Fruit fly (Drosophila melanogaster) whole organism, embryonic: ENCODE data around the gene mldr.

Experiments used
- Ada2b ChIP-seq: fragments of 200-800 bp; sonication (Bioruptor generic); IDR thresholded peaks from 2 replicates; pipeline ENCODE4 v1.3.6; 2022; ENCODE audit warnings: missing biosample characterization, missing genetic modification characterization
- Atf3 ChIP-seq: fragments of 200-800 bp; sonication (Bioruptor generic); optimal IDR thresholded peaks from 3 replicates; lab custom pipeline; 2016; ENCODE audit warnings: missing biosample characterization, missing genetic modification characterization
- Atf6 ChIP-seq: fragments of 200-800 bp; sonication (Bioruptor generic); IDR thresholded peaks from 2 replicates; pipeline ENCODE4 v1.3.6; 2022; ENCODE audit warnings: missing biosample characterization, missing genetic modification characterization
- CG10366 ChIP-seq: fragments of 200-800 bp; sonication (Bioruptor generic); IDR thresholded peaks from 2 replicates; pipeline ENCODE4 v1.3.6; 2022; ENCODE audit warnings: missing biosample characterization, missing genetic modification characterization
- CG10654 ChIP-seq: fragments of 200-800 bp; sonication (Bioruptor generic); optimal IDR thresholded peaks from 2 replicates; lab custom pipeline; 2016; ENCODE audit warnings: missing biosample characterization, missing genetic modification characterization
- CG11456 ChIP-seq: fragments of 200-800 bp; sonication (Bioruptor generic); IDR thresholded peaks from 3 replicates; pipeline ENCODE4 v1.3.6; 2022; ENCODE audit warnings: missing biosample characterization, missing genetic modification characterization
- CG12155 ChIP-seq: fragments of 200-800 bp; sonication (Bioruptor generic); optimal IDR thresholded peaks from 3 replicates; lab custom pipeline; 2016; ENCODE audit warnings: missing biosample characterization, missing genetic modification characterization
- CG12219 ChIP-seq: fragments of 200-800 bp; sonication (Bioruptor generic); optimal IDR thresholded peaks from 3 replicates; lab custom pipeline; 2018; ENCODE audit warnings: missing biosample characterization, mild to moderate bottlenecking, missing genetic modification characterization
- CG12659 ChIP-seq: fragments of 200-800 bp; sonication (Bioruptor generic); optimal IDR thresholded peaks from 3 replicates; lab custom pipeline; 2017; ENCODE audit warnings: mild to moderate bottlenecking, missing biosample characterization, missing genetic modification reagents, missing genetic modification characterization
- CG13287 ChIP-seq: fragments of 200-800 bp; sonication (Bioruptor generic); IDR thresholded peaks from 2 replicates; pipeline ENCODE4 v1.3.6; 2022; ENCODE audit warnings: missing biosample characterization, missing genetic modification characterization; ENCODE audit not compliant: partially characterized antibody
- CG14965 ChIP-seq: fragments of 200-800 bp; sonication (Bioruptor generic); optimal IDR thresholded peaks from 2 replicates; lab custom pipeline; 2016; ENCODE audit warnings: missing biosample characterization, missing genetic modification characterization, borderline replicate concordance
- CG15073 ChIP-seq: fragments of 200-800 bp; sonication (Bioruptor generic); optimal IDR thresholded peaks from 2 replicates; lab custom pipeline; 2016; ENCODE audit warnings: missing biosample characterization, missing genetic modification characterization
- CG15514 ChIP-seq: fragments of 200-800 bp; sonication (Bioruptor generic); optimal IDR thresholded peaks from 3 replicates; lab custom pipeline; 2017; ENCODE audit warnings: missing biosample characterization, missing genetic modification characterization, mild to moderate bottlenecking, moderate library complexity, missing genetic modification reagents
- CG17361 ChIP-seq: fragments of 200-800 bp; sonication (Bioruptor generic); IDR thresholded peaks from 3 replicates; pipeline ENCODE4 v1.3.6; 2022; ENCODE audit warnings: missing biosample characterization, missing genetic modification characterization
- CG2875 ChIP-seq: fragments of 200-800 bp; sonication (Bioruptor generic); optimal IDR thresholded peaks from 2 replicates; lab custom pipeline; 2017; ENCODE audit warnings: missing biosample characterization, mild to moderate bottlenecking, missing genetic modification characterization, missing genetic modification reagents
- CG3847 ChIP-seq: fragments of 200-800 bp; sonication (Bioruptor generic); IDR thresholded peaks from 2 replicates; pipeline ENCODE4 v1.3.6; 2022; ENCODE audit warnings: missing biosample characterization, missing genetic modification characterization
- CG4282 ChIP-seq: fragments of 200-800 bp; sonication (Bioruptor generic); optimal IDR thresholded peaks from 2 replicates; lab custom pipeline; 2016; ENCODE audit warnings: missing biosample characterization, missing genetic modification characterization
- CG4360 ChIP-seq: fragments of 200-800 bp; sonication (Bioruptor generic); IDR thresholded peaks from 2 replicates; pipeline ENCODE4 v1.3.6; 2022; ENCODE audit warnings: missing biosample characterization, missing genetic modification characterization
- CG4854 ChIP-seq: fragments of 200-800 bp; sonication (Bioruptor generic); optimal IDR thresholded peaks from 2 replicates; lab custom pipeline; 2016; ENCODE audit warnings: missing biosample characterization, missing genetic modification characterization, inconsistent platforms
- CG7271 ChIP-seq: fragments of 200-800 bp; sonication (Bioruptor generic); optimal IDR thresholded peaks from 2 replicates; lab custom pipeline; 2018; ENCODE audit warnings: missing biosample characterization, mild to moderate bottlenecking, missing genetic modification characterization, moderate library complexity
- CG7357 ChIP-seq: fragments of 200-800 bp; sonication (Bioruptor generic); IDR thresholded peaks from 3 replicates; pipeline ENCODE4 v1.3.6; 2022; ENCODE audit warnings: missing biosample characterization, missing genetic modification characterization
- CG7839 ChIP-seq: fragments of 200-800 bp; sonication (Bioruptor generic); optimal IDR thresholded peaks from 3 replicates; lab custom pipeline; 2018; ENCODE audit warnings: missing biosample characterization, mild to moderate bottlenecking, missing genetic modification characterization, moderate library complexity
- CG8089 ChIP-seq: fragments of 200-800 bp; sonication (Bioruptor generic); optimal IDR thresholded peaks from 3 replicates; lab custom pipeline; 2016; ENCODE audit warnings: missing biosample characterization, missing genetic modification characterization
- CG9727 ChIP-seq: fragments of 200-800 bp; sonication (Bioruptor generic); optimal IDR thresholded peaks from 3 replicates; lab custom pipeline; 2017; ENCODE audit warnings: missing biosample characterization, mild to moderate bottlenecking, missing genetic modification characterization
- CG9932 ChIP-seq: fragments of 200-800 bp; sonication (Bioruptor generic); IDR thresholded peaks from 2 replicates; pipeline ENCODE4 v1.3.6; 2022; ENCODE audit warnings: missing biosample characterization, missing genetic modification characterization
- E2f2 ChIP-seq: fragments of 200-800 bp; sonication (Bioruptor generic); IDR thresholded peaks from 2 replicates; pipeline ENCODE4 v1.3.6; 2022; ENCODE audit warnings: missing biosample characterization, missing genetic modification characterization
- Ets65A ChIP-seq: fragments of 200-800 bp; sonication (Bioruptor generic); peaks from one replicate; lab custom pipeline; 2016; ENCODE audit warnings: missing biosample characterization, missing genetic modification characterization
- Hr51 ChIP-seq, 2 experiments: fragments of 200-800 bp; sonication (Bioruptor generic); optimal IDR thresholded peaks; 2 replicates in 1 of 2; 3 replicates in 1 of 2; lab custom pipeline; 2016 to 2018; ENCODE audit warnings: missing biosample characterization in 2 of 2, missing genetic modification characterization in 2 of 2, mild to moderate bottlenecking in 1 of 2, moderate library complexity in 1 of 2
- MBD-R2 ChIP-seq: fragments of 200-800 bp; sonication (Bioruptor generic); IDR thresholded peaks from 2 replicates; pipeline ENCODE4 v1.3.6; 2022; ENCODE audit warnings: missing biosample characterization, missing genetic modification characterization
- Mrtf ChIP-seq: fragments of 200-800 bp; sonication (Bioruptor generic); IDR thresholded peaks from 3 replicates; pipeline ENCODE4 v1.3.6; 2022; ENCODE audit warnings: missing biosample characterization, missing genetic modification characterization
- Opbp ChIP-seq: fragments of 200-800 bp; sonication (Bioruptor generic); IDR thresholded peaks from 3 replicates; pipeline ENCODE4 v1.3.6; 2022; ENCODE audit warnings: missing biosample characterization, missing genetic modification characterization; ENCODE audit not compliant: partially characterized antibody
- Sin3A ChIP-seq: fragments of >200 bp; optimal IDR thresholded peaks from 2 replicates; lab custom pipeline; 2018
- Tbp ChIP-seq: fragments of >200 bp; optimal IDR thresholded peaks from 2 replicates; lab custom pipeline; 2018; ENCODE audit warnings: missing biosample characterization, missing genetic modification characterization
- ash1 ChIP-seq: fragments of 200-800 bp; sonication (Bioruptor generic); optimal IDR thresholded peaks from 2 replicates; lab custom pipeline; 2018; ENCODE audit warnings: missing biosample characterization, mild to moderate bottlenecking, missing genetic modification characterization
- da ChIP-seq: fragments of 200-800 bp; sonication (Bioruptor generic); optimal IDR thresholded peaks from 2 replicates; lab custom pipeline; 2016; ENCODE audit warnings: missing biosample characterization, missing genetic modification characterization
- dpn ChIP-seq, 2 experiments: fragments of 200-800 bp; sonication (Bioruptor generic); optimal IDR thresholded peaks; 3 replicates each; lab custom pipeline; 2016; ENCODE audit warnings: missing biosample characterization in 2 of 2, missing genetic modification characterization in 2 of 2
- dysf ChIP-seq: fragments of 200-800 bp; sonication (Bioruptor generic); IDR thresholded peaks from 3 replicates; pipeline ENCODE4 v1.3.6; 2022; ENCODE audit warnings: missing biosample characterization, missing genetic modification characterization
- exex ChIP-seq: fragments of 200-800 bp; sonication (Bioruptor generic); optimal IDR thresholded peaks from 4 replicates; lab custom pipeline; 2018; ENCODE audit warnings: missing biosample characterization, mild to moderate bottlenecking, missing genetic modification characterization, moderate library complexity
- gcm ChIP-seq: fragments of 200-800 bp; sonication (Bioruptor generic); optimal IDR thresholded peaks from 2 replicates; lab custom pipeline; 2019; ENCODE audit warnings: missing biosample characterization, mild to moderate bottlenecking, missing genetic modification characterization, moderate library complexity
- grau ChIP-seq: fragments of 200-800 bp; optimal IDR thresholded peaks from 3 replicates; lab custom pipeline; 2019; ENCODE audit warnings: missing biosample characterization, mild to moderate bottlenecking, missing genetic modification characterization, moderate library complexity
- onecut ChIP-seq: fragments of 200-800 bp; sonication (Bioruptor generic); IDR thresholded peaks from 2 replicates; pipeline ENCODE4 v1.3.6; 2022; ENCODE audit warnings: missing biosample characterization, missing genetic modification characterization
- pros ChIP-seq: fragments of 200-800 bp; sonication (Bioruptor generic); optimal IDR thresholded peaks from 3 replicates; lab custom pipeline; 2019; ENCODE audit warnings: missing biosample characterization, mild to moderate bottlenecking, missing genetic modification characterization, moderate library complexity
- ranshi ChIP-seq: fragments of 200-800 bp; sonication (Bioruptor generic); IDR thresholded peaks from 2 replicates; pipeline ENCODE4 v1.3.6; 2022; ENCODE audit warnings: missing biosample characterization, missing genetic modification characterization
- sens ChIP-seq: fragments of 200-800 bp; sonication (Bioruptor generic); peaks from one replicate; lab custom pipeline; 2016; ENCODE audit warnings: missing biosample characterization, missing genetic modification characterization
- sens-2 ChIP-seq: fragments of 200-800 bp; sonication (Bioruptor generic); IDR thresholded peaks from 2 replicates; pipeline ENCODE4 v1.3.6; 2022; ENCODE audit warnings: missing biosample characterization, missing genetic modification characterization
- slp2 ChIP-seq: fragments of 200-800 bp; sonication (Bioruptor generic); optimal IDR thresholded peaks from 2 replicates; lab custom pipeline; 2016; ENCODE audit warnings: missing biosample characterization, missing genetic modification characterization
- tap ChIP-seq: fragments of 200-800 bp; optimal IDR thresholded peaks from 3 replicates; lab custom pipeline; 2019; ENCODE audit warnings: missing biosample characterization, mild to moderate bottlenecking, missing genetic modification characterization, moderate library complexity
- trh ChIP-seq: fragments of 200-800 bp; sonication (Bioruptor generic); optimal IDR thresholded peaks from 2 replicates; lab custom pipeline; 2016; ENCODE audit warnings: missing biosample characterization, missing genetic modification characterization
- ttk ChIP-seq: fragments of 200-800 bp; sonication (Bioruptor generic); IDR thresholded peaks from 2 replicates; pipeline ENCODE4 v2.1.2; 2022; ENCODE audit warnings: missing biosample characterization, missing genetic modification characterization
- usp ChIP-seq: fragments of >200 bp; optimal IDR thresholded peaks from 2 replicates; lab custom pipeline; 2017; ENCODE audit warnings: missing biosample characterization, missing genetic modification characterization
- wek ChIP-seq: fragments of 200-800 bp; sonication (Bioruptor generic); optimal IDR thresholded peaks from 3 replicates; lab custom pipeline; 2018; ENCODE audit warnings: missing biosample characterization, mild to moderate bottlenecking, missing genetic modification characterization, moderate library complexity

Gene mldr

dm6 chrX:6316858-6317474 lies 25.9 kb downstream of the mldr start (continued):
- TF ChIP-seq Atf6 (GFP tag; lab: Robert Waterston, UW): peak; percentile 83
- TF ChIP-seq ranshi: peak; percentile 70
- TF ChIP-seq CG4360 (GFP tag; lab: Robert Waterston, UW): no peak
- TF ChIP-seq E2f2 (GFP tag; lab: Robert Waterston, UW): peak; percentile 42; the same call in 1 of the 2 replicates
- no peak for TF ChIP-seq da (GFP tag; lab: Kevin White, UChicago)
- peak; percentile 8 for TF ChIP-seq CG8089 (GFP tag; lab: Kevin White, UChicago)
- TF ChIP-seq Atf3 (GFP tag; lab: Kevin White, UChicago): no peak
- TF ChIP-seq CG13287 (GFP tag; lab: Robert Waterston, UW): no peak
- no peak for TF ChIP-seq slp2
- 0 out of 3 replicates have a peak, but pooled peaks have one; percentile 38 for TF ChIP-seq CG7357 (GFP tag; lab: Robert Waterston, UW)
- no peak; the same call in 2 of the 3 replicates for TF ChIP-seq CG17361 (GFP tag; lab: Robert Waterston, UW)
- no peak for TF ChIP-seq Sin3A (lab: Kevin White, UChicago)
- peak; percentile 26 to 60 for TF ChIP-seq dpn (GFP tag; optimal IDR thresholded peaks at IDR 0.05; lab: Kevin White, UChicago)
- peak; percentile 55 for TF ChIP-seq CG15514 (GFP tag; lab: Kevin White, UChicago)
- peak; percentile 72 for TF ChIP-seq Mrtf (GFP tag; lab: Robert Waterston, UW)
- TF ChIP-seq Hr51 (GFP tag; optimal IDR thresholded peaks at IDR 0.05; lab: Kevin White, UChicago): peak; percentile 39 to 74
- TF ChIP-seq MBD-R2: peak; percentile 40; the same call in 1 of the 2 replicates
- TF ChIP-seq Tbp (GFP tag; lab: Kevin White, UChicago): no peak
- peak; percentile 13 for TF ChIP-seq CG10654 (GFP tag; lab: Kevin White, UChicago)
- peak; percentile 18 for TF ChIP-seq exex (tag; lab: Kevin White, UChicago)
- no peak for TF ChIP-seq ash1
- TF ChIP-seq tap: peak; percentile 53
- no peak for TF ChIP-seq trh (GFP tag; lab: Kevin White, UChicago)
- no peak for TF ChIP-seq CG4282 (GFP tag; lab: Kevin White, UChicago)
- no peak for TF ChIP-seq wek
- peak; percentile 66 for TF ChIP-seq grau (tag; lab: Kevin White, UChicago)
- TF ChIP-seq CG9932 (GFP tag; lab: Robert Waterston, UW): peak; percentile 69
- TF ChIP-seq CG14965 (GFP tag; lab: Kevin White, UChicago): no peak
- TF ChIP-seq sens: peak; percentile 79
- no peak for TF ChIP-seq gcm (GFP tag; lab: Kevin White, UChicago)
- TF ChIP-seq CG7271 (tag; lab: Kevin White, UChicago): no peak
- no peak for TF ChIP-seq Opbp (GFP tag; lab: Robert Waterston, UW)
- TF ChIP-seq CG4854 (GFP tag; lab: Kevin White, UChicago): no peak
- peak; percentile 60 for TF ChIP-seq CG10366 (GFP tag; lab: Robert Waterston, UW)
- peak; percentile 49 for TF ChIP-seq CG12219 (GFP tag; lab: Kevin White, UChicago)
- peak; percentile 67; the same call in 1 of the 2 replicates for TF ChIP-seq CG3847 (GFP tag; lab: Robert Waterston, UW)
- peak; percentile 62; the same call in 1 of the 2 replicates for TF ChIP-seq ttk (GFP tag; lab: Robert Waterston, UW)
- peak; percentile 75 for TF ChIP-seq Ada2b (GFP tag; lab: Robert Waterston, UW)
- peak; percentile 82 for TF ChIP-seq dysf
- peak; percentile 56; the same call in 1 of the 3 replicates for TF ChIP-seq CG11456 (GFP tag; lab: Robert Waterston, UW)
- TF ChIP-seq Ets65A: peak; percentile 43
- TF ChIP-seq CG15073 (GFP tag; lab: Kevin White, UChicago): no peak
- peak; percentile 57 for TF ChIP-seq CG9727 (GFP tag; lab: Kevin White, UChicago)
- TF ChIP-seq sens-2 (GFP tag; lab: Robert Waterston, UW): peak; percentile 56
- peak; percentile 55 for TF ChIP-seq onecut (GFP tag; lab: Robert Waterston, UW)
- no peak for TF ChIP-seq CG2875 (GFP tag; lab: Kevin White, UChicago)
- TF ChIP-seq usp (GFP tag; lab: Kevin White, UChicago): no peak
- TF ChIP-seq CG7839 (tag; lab: Kevin White, UChicago): peak; percentile 76
- peak; percentile 66 for TF ChIP-seq CG12659
- no peak for TF ChIP-seq CG12155 (GFP tag; lab: Kevin White, UChicago)
- TF ChIP-seq pros (GFP tag; lab: Kevin White, UChicago): no peak
